Fruit fly (Drosophila melanogaster) whole organism, prepupa: ENCODE results near the gene MED17.
A peak's percentile ranks its signal among the peaks of the same experiment; 100 is the strongest.

Source experiments
- Blimp-1 ChIP-seq: fragments of 200-800 bp; sonication (Bioruptor generic); optimal IDR thresholded peaks from 3 replicates; lab custom pipeline; 2017; ENCODE audit warnings: missing biosample characterization, missing genetic modification characterization, mild to moderate bottlenecking, moderate library complexity, missing genetic modification reagents
- CG11762 ChIP-seq: fragments of 200-800 bp; sonication (Bioruptor generic); optimal IDR thresholded peaks from 3 replicates; lab custom pipeline; 2016; ENCODE audit warnings: missing biosample characterization, missing genetic modification characterization; ENCODE audit not compliant: insufficient read depth
- CG11902 ChIP-seq: fragments of 200-800 bp; sonication (Bioruptor generic); optimal IDR thresholded peaks from 3 replicates; lab custom pipeline; 2016; ENCODE audit warnings: missing biosample characterization, missing genetic modification characterization
- CG16779 ChIP-seq: fragments of 200-800 bp; sonication (Bioruptor generic); optimal IDR thresholded peaks from 3 replicates; lab custom pipeline; 2017; ENCODE audit warnings: missing biosample characterization, mild to moderate bottlenecking, missing genetic modification characterization
- CG3032 ChIP-seq: fragments of 200-800 bp; optimal IDR thresholded peaks from 2 replicates; lab custom pipeline; 2019; ENCODE audit warnings: missing biosample characterization, mild to moderate bottlenecking, missing genetic modification characterization, moderate library complexity
- CG31627 ChIP-seq: fragments of 200-800 bp; sonication (Bioruptor generic); optimal IDR thresholded peaks from 3 replicates; lab custom pipeline; 2016; ENCODE audit warnings: missing biosample characterization, missing genetic modification characterization
- CG34406 ChIP-seq: fragments of 200-800 bp; sonication (Bioruptor generic); optimal IDR thresholded peaks from 3 replicates; lab custom pipeline; 2016; ENCODE audit warnings: missing biosample characterization, missing genetic modification characterization
- CG3919 ChIP-seq: fragments of 200-800 bp; sonication (Bioruptor generic); optimal IDR thresholded peaks from 3 replicates; lab custom pipeline; 2016; ENCODE audit warnings: missing biosample characterization, missing genetic modification characterization
- CG4318 ChIP-seq: fragments of 200-800 bp; sonication (Bioruptor generic); optimal IDR thresholded peaks from 3 replicates; lab custom pipeline; 2017; ENCODE audit warnings: missing biosample characterization, mild to moderate bottlenecking, missing genetic modification characterization
- CG6163 ChIP-seq: fragments of 200-800 bp; sonication (Bioruptor generic); IDR thresholded peaks from 3 replicates; pipeline ENCODE4 v1.3.6; 2022; ENCODE audit warnings: missing biosample characterization, missing genetic modification characterization
- CG6792 ChIP-seq: fragments of 200-800 bp; sonication (Bioruptor generic); optimal IDR thresholded peaks from 3 replicates; lab custom pipeline; 2016; ENCODE audit warnings: missing biosample characterization, missing genetic modification characterization
- CG6854 ChIP-seq: fragments of 200-800 bp; sonication (Bioruptor generic); optimal IDR thresholded peaks from 2 replicates; lab custom pipeline; 2017; ENCODE audit warnings: missing biosample characterization, mild to moderate bottlenecking, missing genetic modification characterization
- CG7368 ChIP-seq: fragments of 200-800 bp; sonication (Bioruptor generic); optimal IDR thresholded peaks from 3 replicates; lab custom pipeline; 2016; ENCODE audit warnings: missing biosample characterization, missing genetic modification characterization
- CG8319 ChIP-seq: fragments of 200-800 bp; sonication (Bioruptor generic); optimal IDR thresholded peaks from 3 replicates; lab custom pipeline; 2016; ENCODE audit warnings: missing biosample characterization, missing genetic modification characterization
- CG9139 ChIP-seq: fragments of 200-800 bp; sonication (Bioruptor generic); optimal IDR thresholded peaks from 3 replicates; lab custom pipeline; 2017; ENCODE audit warnings: missing biosample characterization, mild to moderate bottlenecking, missing genetic modification characterization
- Eip78C ChIP-seq: fragments of 200-800 bp; sonication (Bioruptor generic); peaks from one replicate; lab custom pipeline; 2016; ENCODE audit warnings: missing biosample characterization, missing genetic modification characterization
- Eip93F ChIP-seq: fragments of 200-800 bp; sonication (Bioruptor generic); optimal IDR thresholded peaks from 2 replicates; lab custom pipeline; 2016; ENCODE audit warnings: missing biosample characterization, mild to moderate bottlenecking, missing genetic modification characterization
- Hr4 ChIP-seq: fragments of 200-800 bp; sonication (Bioruptor generic); optimal IDR thresholded peaks from 3 replicates; lab custom pipeline; 2016; ENCODE audit warnings: missing biosample characterization, missing genetic modification characterization
- Smox ChIP-seq: fragments of 200-800 bp; sonication (Bioruptor generic); optimal IDR thresholded peaks from 3 replicates; lab custom pipeline; 2016; ENCODE audit warnings: missing biosample characterization, missing genetic modification characterization
- cyc ChIP-seq: fragments of 200-800 bp; sonication (Bioruptor generic); optimal IDR thresholded peaks from 3 replicates; lab custom pipeline; 2016; ENCODE audit warnings: missing biosample characterization, missing genetic modification characterization
- dac ChIP-seq: fragments of 200-800 bp; sonication (Bioruptor generic); optimal IDR thresholded peaks from 2 replicates; lab custom pipeline; 2017; ENCODE audit warnings: missing biosample characterization, mild to moderate bottlenecking, missing genetic modification characterization
- eg ChIP-seq: fragments of 200-800 bp; sonication (Bioruptor generic); IDR thresholded peaks from 3 replicates; pipeline ENCODE4 v1.3.6; 2022; ENCODE audit warnings: missing biosample characterization, missing genetic modification characterization
- fd59A ChIP-seq: fragments of 200-800 bp; sonication (Bioruptor generic); optimal IDR thresholded peaks from 2 replicates; lab custom pipeline; 2017; ENCODE audit warnings: missing biosample characterization, mild to moderate bottlenecking, missing genetic modification characterization, missing genetic modification reagents
- fkh ChIP-seq: fragments of 200-800 bp; sonication (Bioruptor generic); optimal IDR thresholded peaks from 3 replicates; lab custom pipeline; 2017; ENCODE audit warnings: missing biosample characterization, mild to moderate bottlenecking, missing genetic modification characterization, moderate library complexity
- lz ChIP-seq: fragments of 200-800 bp; sonication (Bioruptor generic); optimal IDR thresholded peaks from 3 replicates; lab custom pipeline; 2016; ENCODE audit warnings: missing biosample characterization, missing genetic modification characterization
- net ChIP-seq: fragments of 200-800 bp; sonication (Bioruptor generic); optimal IDR thresholded peaks from 3 replicates; lab custom pipeline; 2016; ENCODE audit warnings: missing biosample characterization, missing genetic modification characterization
- salr ChIP-seq, 2 experiments: fragments of 200-800 bp; sonication (Bioruptor generic); optimal IDR thresholded peaks; 3 replicates each; lab custom pipeline; 2016 to 2018; ENCODE audit warnings: missing biosample characterization in 2 of 2, missing genetic modification characterization in 2 of 2, mild to moderate bottlenecking in 1 of 2
- spab ChIP-seq: fragments of 200-800 bp; sonication (Bioruptor generic); optimal IDR thresholded peaks from 2 replicates; lab custom pipeline; 2017; ENCODE audit warnings: missing biosample characterization, mild to moderate bottlenecking, missing genetic modification characterization, missing genetic modification reagents
- ss ChIP-seq, 2 experiments: fragments of 200-800 bp; sonication (Bioruptor generic); optimal IDR thresholded peaks; 2 replicates in 1 of 2; 3 replicates in 1 of 2; lab custom pipeline; 2017 to 2018; ENCODE audit warnings: mild to moderate bottlenecking in 2 of 2, missing biosample characterization in 2 of 2, missing genetic modification characterization in 2 of 2, moderate library complexity in 1 of 2
- svp ChIP-seq: fragments of 200-800 bp; sonication (Bioruptor generic); peaks from one replicate; lab custom pipeline; 2016; ENCODE audit warnings: missing biosample characterization, missing genetic modification characterization
- vri ChIP-seq: fragments of 200-800 bp; sonication (Bioruptor generic); optimal IDR thresholded peaks from 3 replicates; lab custom pipeline; 2016; ENCODE audit warnings: missing biosample characterization, mild to moderate bottlenecking, missing genetic modification characterization

MED17 gene

dm6 chr3R:18226809-18227157 is 37.9 kb downstream of the MED17 start:
- no peak for TF ChIP-seq CG11902 (GFP tag; lab: Kevin White, UChicago)
- no peak for TF ChIP-seq spab
- TF ChIP-seq Eip93F (GFP tag; lab: Kevin White, UChicago): no peak
- no peak for TF ChIP-seq CG31627 (GFP tag; lab: Kevin White, UChicago)
- no peak for TF ChIP-seq CG7368 (GFP tag; lab: Kevin White, UChicago)

- peak; percentile 95 for TF ChIP-seq svp (GFP tag; lab: Kevin White, UChicago)
- no peak for TF ChIP-seq CG34406 (GFP tag; lab: Kevin White, UChicago)
- peak; percentile 49 for TF ChIP-seq vri (GFP tag; lab: Kevin White, UChicago)
- no peak for TF ChIP-seq CG4318 (GFP tag; lab: Kevin White, UChicago)
- no peak for TF ChIP-seq Smox
- TF ChIP-seq CG6792: no peak
These were observed 38.5 kb downstream of the MED17 start for dm6 chr3R:18227385-18227784.

dm6 chr3R:18228713-18229222 is 39.9 kb downstream of the MED17 start:
- TF ChIP-seq CG3919 (GFP tag; lab: Kevin White, UChicago): no peak
- TF ChIP-seq svp (GFP tag; lab: Kevin White, UChicago): peak; percentile 44
- peak; percentile 66 for TF ChIP-seq Eip78C

- TF ChIP-seq svp (GFP tag; lab: Kevin White, UChicago) (peak; percentile 72), spab (no peak)
These were observed 41.4 kb downstream of the MED17 start for dm6 chr3R:18230229-18230628.

dm6 chr3R:18232187-18232586 is 43.3 kb downstream of the MED17 start:
- TF ChIP-seq CG6854 (GFP tag; lab: Kevin White, UChicago): no peak
- TF ChIP-seq net (GFP tag; lab: Kevin White, UChicago): no peak
- TF ChIP-seq, all 60 proteins: peak for 0

dm6 chr3R:18234699-18235257 is 45.9 kb downstream of the MED17 start:
- TF ChIP-seq CG11762 (GFP tag; lab: Kevin White, UChicago) (no peak), Hr4 (GFP tag; lab: Kevin White, UChicago) (no peak), CG11902 (GFP tag; lab: Kevin White, UChicago) (no peak), fkh (no peak), CG8319 (GFP tag; lab: Kevin White, UChicago) (no peak), CG9139 (GFP tag; lab: Kevin White, UChicago) (no peak), CG31627 (GFP tag; lab: Kevin White, UChicago) (no peak), CG3032 (tag; lab: Kevin White, UChicago) (no peak), eg (GFP tag; lab: Robert Waterston, UW) (no peak), fd59A (no peak), lz (GFP tag; lab: Kevin White, UChicago) (no peak), cyc (no peak), ss (GFP tag; optimal IDR thresholded peaks at IDR 0.05; lab: Kevin White, UChicago) (no peak), Blimp-1 (GFP tag; lab: Kevin White, UChicago) (no peak), salr (GFP tag; optimal IDR thresholded peaks at IDR 0.05; lab: Kevin White, UChicago) (no peak), Eip93F (GFP tag; lab: Kevin White, UChicago) (no peak), CG16779 (tag; lab: Kevin White, UChicago) (no peak), CG3919 (GFP tag; lab: Kevin White, UChicago) (no peak)

dm6 chr3R:18235879-18236278 is 47.0 kb downstream of the MED17 start, which contains the start of gene repo:
TSS of gene repo (plus strand) at chr3R:18236192.
- no peak for TF ChIP-seq CG4318 (GFP tag; lab: Kevin White, UChicago)
- no peak for TF ChIP-seq CG8319 (GFP tag; lab: Kevin White, UChicago)
- TF ChIP-seq CG11902 (GFP tag; lab: Kevin White, UChicago): no peak
- TF ChIP-seq dac (GFP tag; lab: Kevin White, UChicago): no peak
- no peak for TF ChIP-seq Hr4 (GFP tag; lab: Kevin White, UChicago)
- TF ChIP-seq Smox: no peak
- TF ChIP-seq CG6163 (GFP tag; lab: Robert Waterston, UW): 0 out of 3 replicates have a peak, but pooled peaks have one; percentile 7
